Worm (Caenorhabditis elegans) whole organism, L3 larva: Measurements from ENCODE around the gene B0035.15.

Experiments used
- R02D3.7 ChIP-seq: fragments of 150-350 bp; optimal IDR thresholded peaks from 2 replicates; lab custom pipeline; 2014; ENCODE audit warnings: missing biosample characterization, missing genetic modification characterization
- ZK546.5 ChIP-seq: sonication (generic microtip); optimal IDR thresholded peaks from 2 replicates; lab custom pipeline; 2017; ENCODE audit warnings: missing biosample characterization, missing genetic modification characterization
- aly-2 ChIP-seq: fragments of 150-350 bp; optimal IDR thresholded peaks from 2 replicates; lab custom pipeline; 2014; ENCODE audit warnings: missing biosample characterization, missing genetic modification characterization
- ama-1 ChIP-seq: fragments of 150-350 bp; optimal IDR thresholded peaks from 2 replicates; lab custom pipeline; 2018
- ceh-16 ChIP-seq: sonication (generic microtip); optimal IDR thresholded peaks from 2 replicates; lab custom pipeline; 2017; ENCODE audit warnings: missing biosample characterization, missing genetic modification characterization
- ceh-9 ChIP-seq: sonication (generic microtip); optimal IDR thresholded peaks from 2 replicates; lab custom pipeline; 2018; ENCODE audit warnings: missing biosample characterization, missing genetic modification characterization
- daf-12 ChIP-seq: fragments of 150-350 bp; optimal IDR thresholded peaks from 2 replicates; lab custom pipeline; 2014; ENCODE audit warnings: missing biosample characterization, missing genetic modification reagents, missing genetic modification characterization
- elt-1 ChIP-seq: fragments of 150-350 bp; optimal IDR thresholded peaks from 2 replicates; lab custom pipeline; 2014; ENCODE audit warnings: missing biosample characterization, missing genetic modification characterization
- elt-2 ChIP-seq: sonication (generic microtip); optimal IDR thresholded peaks from 2 replicates; lab custom pipeline; 2016; ENCODE audit warnings: missing genetic modification reagents, mild to moderate bottlenecking, missing genetic modification characterization, missing compliant biosample characterization
- elt-3 ChIP-seq, 3 experiments: fragments of 150-350 bp in 1 of 3; sonication (generic microtip) in 2 of 3; optimal IDR thresholded peaks; 2 replicates in 2 of 3; 4 replicates in 1 of 3; lab custom pipeline; 2014 to 2017; ENCODE audit warnings: missing biosample characterization in 3 of 3, missing genetic modification characterization in 3 of 3
- fkh-2 ChIP-seq: fragments of 150-350 bp; optimal IDR thresholded peaks from 2 replicates; lab custom pipeline; 2014; ENCODE audit warnings: missing biosample characterization, missing genetic modification reagents, missing genetic modification characterization
- fos-1 ChIP-seq: fragments of 150-350 bp; optimal IDR thresholded peaks from 2 replicates; lab custom pipeline; 2014; ENCODE audit warnings: missing biosample characterization, missing genetic modification characterization
- hmg-11 ChIP-seq: sonication (generic microtip); optimal IDR thresholded peaks from 2 replicates; lab custom pipeline; 2016; ENCODE audit warnings: missing genetic modification characterization, missing compliant biosample characterization
- jun-1 ChIP-seq: fragments of 150-350 bp; optimal IDR thresholded peaks from 2 replicates; lab custom pipeline; 2014; ENCODE audit warnings: missing biosample characterization, missing genetic modification reagents, missing genetic modification characterization
- lin-15B ChIP-seq: fragments of 150-350 bp; optimal IDR thresholded peaks from 2 replicates; lab custom pipeline; 2014; ENCODE audit warnings: missing biosample characterization, missing genetic modification characterization
- lin-39 ChIP-seq: fragments of 150-350 bp; optimal IDR thresholded peaks from 2 replicates; lab custom pipeline; 2018; ENCODE audit warnings: missing biosample characterization, missing genetic modification reagents, missing genetic modification characterization
- mml-1 ChIP-seq: fragments of 150-350 bp; sonication (generic microtip); optimal IDR thresholded peaks from 3 replicates; lab custom pipeline; 2014; ENCODE audit warnings: missing biosample characterization, missing genetic modification characterization
- nfya-1 ChIP-seq: sonication (generic microtip); optimal IDR thresholded peaks from 2 replicates; lab custom pipeline; 2017; ENCODE audit warnings: missing genetic modification characterization, mild to moderate bottlenecking, missing compliant biosample characterization, antibody characterized with exemption, moderate library complexity; ENCODE audit not compliant: insufficient read depth
- nhr-11 ChIP-seq: fragments of 150-350 bp; optimal IDR thresholded peaks from 2 replicates; lab custom pipeline; 2014; ENCODE audit warnings: missing biosample characterization, missing genetic modification characterization
- nhr-23 ChIP-seq: fragments of 150-350 bp; optimal IDR thresholded peaks from 2 replicates; lab custom pipeline; 2014; ENCODE audit warnings: missing biosample characterization, missing genetic modification reagents, missing genetic modification characterization
- nhr-237 ChIP-seq: fragments of 150-350 bp; optimal IDR thresholded peaks from 2 replicates; lab custom pipeline; 2014; ENCODE audit warnings: missing biosample characterization, missing genetic modification characterization
- nhr-25 ChIP-seq: sonication (generic microtip); optimal IDR thresholded peaks from 2 replicates; lab custom pipeline; 2017; ENCODE audit warnings: missing biosample characterization, missing genetic modification characterization
- nhr-28 ChIP-seq: fragments of 150-350 bp; optimal IDR thresholded peaks from 2 replicates; lab custom pipeline; 2014; ENCODE audit warnings: missing biosample characterization, missing genetic modification characterization
- nhr-43 ChIP-seq: sonication (generic microtip); optimal IDR thresholded peaks from 2 replicates; lab custom pipeline; 2016; ENCODE audit warnings: mild to moderate bottlenecking, missing genetic modification characterization, missing compliant biosample characterization; ENCODE audit not compliant: poor library complexity, severe bottlenecking
- nhr-67 ChIP-seq: fragments of 150-350 bp; optimal IDR thresholded peaks from 2 replicates; lab custom pipeline; 2014; ENCODE audit warnings: missing biosample characterization, missing genetic modification characterization
- nhr-76 ChIP-seq: fragments of 150-350 bp; sonication (generic microtip); optimal IDR thresholded peaks from 5 replicates; lab custom pipeline; 2014; ENCODE audit warnings: missing biosample characterization, missing genetic modification characterization
- nhr-77 ChIP-seq: fragments of 150-350 bp; optimal IDR thresholded peaks from 2 replicates; lab custom pipeline; 2014; ENCODE audit warnings: missing biosample characterization, missing genetic modification characterization
- pha-4 ChIP-seq: fragments of 150-350 bp; optimal IDR thresholded peaks from 2 replicates; lab custom pipeline; 2014; ENCODE audit warnings: missing biosample characterization, missing genetic modification reagents, missing genetic modification characterization
- pqm-1 ChIP-seq: fragments of 150-350 bp; optimal IDR thresholded peaks from 2 replicates; lab custom pipeline; 2017; ENCODE audit warnings: missing biosample characterization, missing genetic modification characterization, inconsistent platforms
- sea-2 ChIP-seq: fragments of 150-350 bp; sonication (generic microtip); optimal IDR thresholded peaks from 4 replicates; lab custom pipeline; 2014; ENCODE audit warnings: missing biosample characterization, missing genetic modification reagents, missing genetic modification characterization
- skn-1 ChIP-seq: fragments of 150-350 bp; optimal IDR thresholded peaks from 2 replicates; lab custom pipeline; 2014; ENCODE audit warnings: missing biosample characterization, missing genetic modification characterization
- snpc-4 ChIP-seq: fragments of 150-350 bp; optimal IDR thresholded peaks from 2 replicates; lab custom pipeline; 2014; ENCODE audit warnings: missing biosample characterization, missing genetic modification characterization
- tbx-2 ChIP-seq: sonication (generic microtip); optimal IDR thresholded peaks from 2 replicates; lab custom pipeline; 2016; ENCODE audit warnings: mild to moderate bottlenecking, missing genetic modification characterization, missing compliant biosample characterization
- unc-62 ChIP-seq: fragments of 150-350 bp; sonication (generic microtip); optimal IDR thresholded peaks from 4 replicates; lab custom pipeline; 2014; ENCODE audit warnings: missing biosample characterization, missing genetic modification reagents, missing genetic modification characterization
- zag-1 ChIP-seq: fragments of 150-350 bp; optimal IDR thresholded peaks from 2 replicates; lab custom pipeline; 2014; ENCODE audit warnings: missing biosample characterization, missing genetic modification characterization
- ztf-11 ChIP-seq: fragments of 150-350 bp; optimal IDR thresholded peaks from 2 replicates; lab custom pipeline; 2014; ENCODE audit warnings: missing biosample characterization, missing genetic modification characterization
- ztf-4 ChIP-seq: fragments of 150-350 bp; optimal IDR thresholded peaks from 2 replicates; lab custom pipeline; 2014; ENCODE audit warnings: missing biosample characterization, missing genetic modification characterization

Gene B0035.15

DNA sequence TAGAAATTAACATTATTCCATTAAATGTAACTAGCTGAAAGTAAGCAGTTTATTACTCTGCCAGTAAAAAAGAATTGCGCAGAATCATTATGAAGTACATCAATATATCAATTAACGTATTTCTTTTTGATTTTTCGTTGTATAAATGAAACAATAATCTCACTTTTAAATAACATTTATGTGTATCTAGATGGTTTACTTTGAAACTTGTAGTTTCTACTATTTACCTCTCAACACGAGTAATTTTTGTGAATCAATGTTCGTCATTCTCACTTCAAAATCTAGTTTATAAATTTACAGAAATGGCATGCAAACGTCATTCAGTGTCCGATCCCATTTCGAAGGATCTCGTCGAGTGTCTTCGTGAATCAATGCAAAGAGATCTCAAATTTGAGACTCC, 19.1 kb upstream of the B0035.15 start, which contains the start of gene gspd-1:
gspd-1 (plus strand) TSS at position 301 of the 400 bp plus-strand sequence.
- TF ChIP-seq nhr-28 (tag; lab: Kevin White, UChicago) (no peak), elt-1 (tag; lab: Kevin White, UChicago) (no peak), ztf-4 (tag; lab: Kevin White, UChicago) (no peak), lin-39 (tag; lab: Kevin White, UChicago) (no peak), ztf-11 (tag; lab: Kevin White, UChicago) (no peak), unc-62 (GFP tag; lab: Kevin White, UChicago) (no peak), nhr-76 (no peak), nhr-23 (tag; lab: Kevin White, UChicago) (no peak), nhr-67 (tag; lab: Kevin White, UChicago) (no peak), R02D3.7 (tag; lab: Kevin White, UChicago) (no peak)

- TF ChIP-seq skn-1 (no peak), pha-4 (tag; lab: Kevin White, UChicago) (peak; percentile 57), fkh-2 (tag; lab: Kevin White, UChicago) (no peak), ZK546.5 (tag; lab: Kevin White, UChicago) (no peak)
Measured at ce11 chrIV:11316640-11317039, 18.6 kb upstream of the B0035.15 start.

- TF ChIP-seq pha-4 (tag; lab: Kevin White, UChicago) (no peak), nhr-11 (tag; lab: Kevin White, UChicago) (no peak), hmg-11 (tag; lab: Kevin White, UChicago) (no peak), lin-39 (tag; lab: Kevin White, UChicago) (no peak), ama-1 (lab: Kevin White, UChicago) (no peak), skn-1 (peak; percentile 81)
Measured at ce11 chrIV:11316106-11316505, 18.1 kb upstream of the B0035.15 start.

DNA sequence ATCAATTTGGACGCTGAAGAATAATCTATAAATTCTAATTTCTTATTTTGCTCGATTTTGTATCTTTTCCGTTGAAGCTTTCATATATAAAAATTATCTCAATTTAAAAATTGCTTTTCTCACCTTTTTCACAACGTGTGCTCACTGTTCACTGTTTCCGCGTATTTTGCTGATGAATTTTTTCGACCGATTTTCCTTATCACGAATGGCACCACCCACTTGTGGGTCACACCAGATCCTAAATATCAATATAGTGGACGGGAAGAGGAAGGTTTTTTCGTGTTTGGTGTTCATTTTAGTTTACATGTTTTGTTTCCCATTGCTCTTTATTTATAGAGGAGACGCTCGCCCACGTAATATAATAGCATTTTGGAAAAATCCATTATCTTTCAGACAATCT, 17.6 kb upstream of the B0035.15 start:
- TF ChIP-seq pqm-1 (tag; lab: Kevin White, UChicago) (no peak), elt-3 (tag; optimal IDR thresholded peaks at IDR 0.05; lab: Kevin White, UChicago) (no peak), elt-1 (tag; lab: Kevin White, UChicago) (no peak), skn-1 (no peak), nhr-77 (tag; lab: Kevin White, UChicago) (no peak), tbx-2 (tag; lab: Kevin White, UChicago) (no peak), fos-1 (tag; lab: Kevin White, UChicago) (no peak), fkh-2 (tag; lab: Kevin White, UChicago) (no peak), mml-1 (tag; lab: Kevin White, UChicago) (no peak), zag-1 (tag; lab: Kevin White, UChicago) (no peak), lin-15B (no peak), ceh-9 (no peak), nhr-43 (tag; lab: Kevin White, UChicago) (no peak), elt-2 (no peak), daf-12 (tag; lab: Kevin White, UChicago) (no peak), sea-2 (no peak), unc-62 (GFP tag; lab: Kevin White, UChicago) (no peak), aly-2 (no peak), ztf-11 (tag; lab: Kevin White, UChicago) (no peak)

ce11 chrIV:11314885-11315284, 16.8 kb upstream of the B0035.15 start, which contains the start of the genes B0035.3, B0035.22 and pfd-4:
Gene B0035.3 (minus strand): TSS chrIV:11314998.
Gene B0035.22 (plus strand): TSS chrIV:11315153.
Gene pfd-4 (plus strand): TSS chrIV:11315207.
- TF ChIP-seq unc-62 (GFP tag; lab: Kevin White, UChicago), result no peak
- no peak for TF ChIP-seq nhr-237
- peak; percentile 18 for TF ChIP-seq snpc-4
- peak; percentile 85 for TF ChIP-seq lin-15B
- TF ChIP-seq tbx-2 (tag; lab: Kevin White, UChicago), result no peak
- TF ChIP-seq nhr-43 (tag; lab: Kevin White, UChicago), result peak; percentile 68
- TF ChIP-seq nhr-25 (tag; lab: Kevin White, UChicago), result peak; percentile 3
- TF ChIP-seq nhr-23 (tag; lab: Kevin White, UChicago), result peak; percentile 63
- TF ChIP-seq pha-4 (tag; lab: Kevin White, UChicago), result peak; percentile 60
- TF ChIP-seq jun-1, result no peak
- TF ChIP-seq ceh-16 (tag; lab: Kevin White, UChicago), result no peak
- peak; percentile 62 for TF ChIP-seq nfya-1 (tag; lab: Kevin White, UChicago)
- TF ChIP-seq hmg-11 (tag; lab: Kevin White, UChicago), result peak; percentile 25
